Fruit fly (Drosophila melanogaster) S2 (cell line): Measurements from ENCODE around the gene CG45067.
A peak's percentile ranks its signal among the peaks of the same experiment; 100 is the strongest.

Source experiments
- CG8478 ChIP-seq: fragments of >200 bp; optimal IDR thresholded peaks from 2 replicates; lab custom pipeline; 2018
- CTCF ChIP-seq, 2 experiments: fragments of >200 bp; optimal IDR thresholded peaks; 2 replicates each; lab custom pipeline; 2018

The CG45067 gene

dm6 chr3L:3114367-3114766 lies at the start of gene CG45067:
Gene CG45067 (minus strand): TSS chr3L:3114467.
- TF ChIP-seq CTCF (optimal IDR thresholded peaks at IDR 0.05; lab: Kevin White, UChicago) (no peak), CG8478 (lab: Kevin White, UChicago) (no peak)

DNA sequence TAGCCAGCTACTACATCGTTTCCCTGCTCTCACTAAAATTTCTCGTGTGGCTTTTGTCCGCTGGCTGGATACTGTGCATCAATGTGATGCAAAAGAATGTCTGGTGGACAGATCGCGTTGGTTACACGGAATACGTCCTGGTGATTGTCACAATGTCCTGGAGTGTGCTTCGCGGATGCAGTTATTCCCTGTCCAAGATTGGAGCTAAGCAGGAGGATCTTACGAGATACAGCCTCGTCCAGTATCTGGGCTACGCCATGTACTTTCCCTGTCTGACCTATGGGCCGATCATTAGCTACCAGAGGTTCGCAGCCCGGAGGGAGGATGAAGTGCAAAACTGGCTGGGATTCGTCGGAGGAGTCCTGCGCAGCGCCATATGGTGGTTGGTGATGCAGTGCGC lies 48.3 kb upstream of the CG45067 start:
- TF ChIP-seq CG8478 (lab: Kevin White, UChicago) (no peak), CTCF (optimal IDR thresholded peaks at IDR 0.05; lab: Kevin White, UChicago) (no peak)

DNA sequence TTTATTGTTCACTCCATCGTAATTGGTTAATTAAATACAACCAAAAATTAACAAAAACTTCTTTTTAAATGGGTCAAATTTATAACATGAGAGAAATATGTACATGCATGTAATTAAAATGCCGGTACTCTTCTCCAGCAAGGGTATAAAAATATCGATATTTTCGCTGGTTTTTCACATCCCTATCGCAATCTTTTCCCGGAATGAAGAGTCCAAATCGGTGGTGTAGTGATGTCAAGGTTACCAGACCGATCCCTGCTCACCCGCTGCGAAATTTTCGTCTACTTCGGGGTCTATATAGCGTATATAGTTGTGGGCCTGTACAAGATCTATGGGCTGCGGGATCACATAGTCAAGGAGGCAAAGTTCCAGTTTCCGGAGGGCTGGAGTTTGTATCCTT lies 47.7 kb upstream of the CG45067 start, which contains the start of gene rasp:
Gene rasp (plus strand): TSS at position 213 of the 400 bp plus-strand sequence.
- TF ChIP-seq CG8478 (lab: Kevin White, UChicago) (no peak), CTCF (optimal IDR thresholded peaks at IDR 0.05; lab: Kevin White, UChicago) (no peak)

DNA sequence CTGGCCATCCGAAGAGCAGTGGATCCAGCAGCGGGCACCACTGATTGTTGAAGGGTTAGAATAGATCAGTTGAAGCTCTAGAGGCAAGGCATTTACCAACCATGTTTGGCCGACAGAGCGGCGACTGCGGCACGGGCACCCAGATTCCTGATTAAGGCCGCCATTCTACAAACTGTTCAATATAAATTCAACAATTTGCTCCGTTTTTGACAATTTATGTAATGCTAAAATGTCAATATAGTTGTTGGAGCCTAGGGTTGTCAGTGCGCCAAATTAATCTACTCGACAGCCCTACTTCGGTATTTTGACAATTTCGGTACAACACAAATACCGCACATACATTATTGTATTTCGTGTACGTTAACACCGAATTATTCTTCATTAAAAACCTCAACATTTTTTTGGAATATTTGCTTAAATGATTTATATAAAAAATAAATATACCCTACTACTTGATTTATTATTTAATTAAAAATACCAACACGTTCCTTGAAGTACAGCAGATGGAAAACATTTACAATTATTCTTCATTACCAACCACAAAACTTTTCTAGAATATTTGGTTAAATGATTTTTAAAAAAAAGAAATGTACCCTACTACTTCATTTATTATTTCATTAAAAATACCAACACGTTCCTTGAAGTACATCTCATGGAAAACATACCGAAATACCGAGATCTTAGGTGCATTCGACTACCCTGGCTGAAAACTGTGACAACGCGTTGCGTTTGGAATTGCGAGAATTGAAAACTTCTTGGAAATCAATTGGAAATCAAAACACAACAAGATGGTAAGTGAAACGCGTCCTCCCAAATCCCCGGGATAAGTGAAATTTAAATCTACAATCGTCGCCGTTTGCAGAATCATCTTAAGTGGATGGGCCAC lies 45.3 kb upstream of the CG45067 start, which contains the start of the genes ND-30 and CG15812:
Gene ND-30 (minus strand): TSS at position 270 of the 886 bp plus-strand sequence.
Gene CG15812 (plus strand): TSS at position 683 of the 886 bp plus-strand sequence.
- TF ChIP-seq CG8478 (lab: Kevin White, UChicago): no peak
- TF ChIP-seq CTCF (optimal IDR thresholded peaks at IDR 0.05; lab: Kevin White, UChicago): no peak

DNA sequence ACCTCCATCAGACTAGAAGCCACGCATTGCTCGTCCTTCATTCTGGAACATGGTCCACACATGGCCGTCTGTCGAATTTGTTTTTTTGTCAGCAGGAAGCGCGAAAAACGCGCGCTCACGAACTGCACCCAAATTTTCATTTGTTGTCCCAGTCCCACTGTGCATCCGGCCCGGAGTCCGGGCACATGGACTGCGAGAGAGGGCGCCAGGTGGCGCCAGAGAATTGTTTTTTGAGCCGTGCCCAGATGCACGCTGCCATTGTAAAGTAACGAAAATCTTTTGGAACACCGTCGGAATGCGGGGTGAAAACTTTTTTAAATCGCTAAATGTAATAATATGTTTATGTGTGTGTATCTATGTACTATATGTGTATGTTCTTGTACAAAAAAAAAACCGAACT lies 43.4 kb upstream of the CG45067 start:
- peak; percentile 50 to 59 for TF ChIP-seq CTCF (optimal IDR thresholded peaks at IDR 0.05; lab: Kevin White, UChicago)
- no peak for TF ChIP-seq CG8478 (lab: Kevin White, UChicago)

dm6 chr3L:3150376-3150775 lies 36.1 kb upstream of the CG45067 start:
- TF ChIP-seq CG8478 (lab: Kevin White, UChicago) (no peak), CTCF (optimal IDR thresholded peaks at IDR 0.05; lab: Kevin White, UChicago) (no peak)

DNA sequence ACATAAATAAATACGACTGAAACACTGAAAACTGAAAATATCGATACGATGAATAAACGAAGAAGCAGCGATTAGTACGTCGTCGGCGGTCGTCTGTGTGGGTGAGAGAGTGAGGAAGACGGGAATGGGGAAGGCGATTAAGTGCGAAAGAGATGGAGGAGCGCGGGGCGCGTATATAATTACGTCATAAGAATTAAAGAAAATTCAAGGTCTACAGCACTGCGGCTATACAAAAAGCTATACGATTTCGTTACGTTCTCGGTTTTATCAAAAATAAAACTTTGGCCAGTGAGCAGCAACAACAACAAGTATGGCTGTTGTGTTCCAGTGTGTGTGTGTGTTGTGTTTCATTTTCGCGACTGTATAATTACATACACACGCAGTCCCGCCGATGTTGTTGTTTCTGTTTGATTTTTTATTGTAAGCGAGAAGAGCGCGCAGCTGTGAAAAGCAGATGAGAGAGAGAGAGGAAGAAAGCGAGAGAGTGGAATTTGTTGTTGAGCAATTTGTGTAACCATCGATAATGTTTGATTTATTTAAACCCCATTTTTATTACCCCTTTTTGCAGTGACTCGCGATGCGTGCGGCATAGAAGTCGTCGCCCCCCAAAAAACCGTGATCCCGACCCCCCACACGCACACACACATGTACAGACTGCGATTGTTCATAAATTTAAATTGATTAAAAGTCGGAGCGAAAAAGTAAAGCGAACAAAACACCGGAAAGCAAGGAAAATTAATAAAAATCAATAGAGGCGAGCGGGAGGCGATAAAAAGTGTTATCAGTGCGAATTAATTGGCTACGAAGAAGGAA lies 35.0 kb upstream of the CG45067 start:
- no peak for TF ChIP-seq CG8478 (lab: Kevin White, UChicago)
- no peak for TF ChIP-seq CTCF (optimal IDR thresholded peaks at IDR 0.05; lab: Kevin White, UChicago)

- TF ChIP-seq CTCF (optimal IDR thresholded peaks at IDR 0.05; lab: Kevin White, UChicago) (no peak), CG8478 (lab: Kevin White, UChicago) (no peak)
These were observed 34.1 kb upstream of the CG45067 start, which contains the start of the genes Usp5 and BtbVII for dm6 chr3L:3148125-3149059. Gene Usp5 (minus strand): TSS chr3L:3148358. Gene BtbVII (plus strand): TSS chr3L:3148646.

dm6 chr3L:3143383-3143962 lies 29.2 kb upstream of the CG45067 start, which contains the start of the genes CG11537 and Alg2:
Gene CG11537 (minus strand): TSS chr3L:3143457.
Gene Alg2 (plus strand): TSS chr3L:3143808.
- TF ChIP-seq CG8478 (lab: Kevin White, UChicago) (no peak), CTCF (optimal IDR thresholded peaks at IDR 0.05; lab: Kevin White, UChicago) (no peak)

DNA sequence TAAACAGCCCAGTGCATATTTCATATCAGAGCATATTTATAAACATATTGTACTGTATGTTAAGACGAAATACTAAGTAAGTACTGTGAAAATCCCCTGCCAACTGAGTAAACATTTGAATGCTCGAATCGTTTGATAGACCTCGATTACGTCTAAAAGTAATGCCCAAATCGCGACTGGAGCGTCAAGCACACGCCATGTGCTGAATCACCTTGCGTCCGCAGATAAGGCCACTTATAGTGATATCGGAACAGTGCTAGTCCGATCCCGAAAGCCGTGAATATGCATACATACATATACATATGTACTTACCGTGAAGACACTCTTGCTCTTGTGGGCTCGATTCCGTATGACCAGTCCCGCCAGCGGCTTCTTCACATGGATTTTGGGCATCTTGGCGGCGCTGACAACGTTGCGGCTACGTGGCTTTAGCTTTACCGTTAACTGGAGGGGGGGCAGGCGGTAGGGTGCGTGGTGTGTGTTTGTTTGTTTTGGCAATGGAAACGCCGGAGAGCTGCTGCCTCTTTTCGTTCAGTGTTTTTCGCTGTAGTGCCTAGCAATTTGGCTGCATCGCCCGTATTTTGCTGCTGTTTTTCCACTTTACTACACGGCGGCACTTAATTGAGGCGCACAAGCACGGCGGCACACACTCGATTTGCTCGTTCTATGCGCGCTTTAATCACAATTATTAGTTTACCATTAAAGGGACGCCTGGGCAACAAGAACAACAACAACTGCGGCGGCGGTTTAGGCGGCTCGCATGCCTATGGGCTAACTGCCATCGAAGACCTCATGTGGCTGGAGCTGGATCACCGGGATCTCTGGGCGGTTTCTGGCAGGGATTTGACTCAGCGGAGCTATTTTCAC lies 28.5 kb upstream of the CG45067 start:
- TF ChIP-seq CTCF (optimal IDR thresholded peaks at IDR 0.05; lab: Kevin White, UChicago) (no peak), CG8478 (lab: Kevin White, UChicago) (no peak)

- TF ChIP-seq CTCF (optimal IDR thresholded peaks at IDR 0.05; lab: Kevin White, UChicago) (no peak), CG8478 (lab: Kevin White, UChicago) (no peak)
These were observed 27.1 kb upstream of the CG45067 start for dm6 chr3L:3141411-3141810.

- TF ChIP-seq CTCF (optimal IDR thresholded peaks at IDR 0.05; lab: Kevin White, UChicago): no peak
- TF ChIP-seq CG8478 (lab: Kevin White, UChicago): no peak
These were observed 19.8 kb upstream of the CG45067 start for dm6 chr3L:3134064-3134545.
